Fruit fly (Drosophila melanogaster) S2 (cell line): ENCODE results near the gene CG7058.

Experiments used
- CG8478 ChIP-seq: fragments of >200 bp; optimal IDR thresholded peaks from 2 replicates; lab custom pipeline; 2018
- CTCF ChIP-seq, 2 experiments: fragments of >200 bp; optimal IDR thresholded peaks; 2 replicates each; lab custom pipeline; 2018

CG7058 gene

dm6 chrX:18806365-18806764, at the start of gene CG7058:
TSS of gene CG7058 (plus strand) at chrX:18806694.
- TF ChIP-seq CG8478 (lab: Kevin White, UChicago) = no peak
- TF ChIP-seq CTCF (optimal IDR thresholded peaks at IDR 0.05; lab: Kevin White, UChicago) = no peak

DNA sequence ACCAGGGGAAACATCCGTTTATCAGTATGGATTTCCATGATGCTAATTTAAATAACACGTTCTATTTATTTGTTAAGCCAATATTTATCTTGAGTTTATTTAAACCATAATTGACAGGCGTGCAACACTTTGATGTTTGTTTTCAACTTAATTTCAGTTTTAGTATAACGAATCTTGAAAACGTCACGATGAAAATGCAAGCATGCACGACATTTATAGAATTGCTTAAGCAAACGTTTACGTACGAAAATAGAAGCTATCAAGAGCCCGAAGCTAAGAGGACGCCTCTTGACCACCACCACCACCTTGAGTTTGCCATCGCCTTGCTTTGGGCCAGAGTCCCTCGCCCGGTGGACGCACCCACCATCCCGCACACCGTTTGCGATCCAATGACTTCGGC, 35.1 kb upstream of the CG7058 start:
- TF ChIP-seq CG8478 (lab: Kevin White, UChicago) (no peak), CTCF (optimal IDR thresholded peaks at IDR 0.05; lab: Kevin White, UChicago) (no peak)

DNA sequence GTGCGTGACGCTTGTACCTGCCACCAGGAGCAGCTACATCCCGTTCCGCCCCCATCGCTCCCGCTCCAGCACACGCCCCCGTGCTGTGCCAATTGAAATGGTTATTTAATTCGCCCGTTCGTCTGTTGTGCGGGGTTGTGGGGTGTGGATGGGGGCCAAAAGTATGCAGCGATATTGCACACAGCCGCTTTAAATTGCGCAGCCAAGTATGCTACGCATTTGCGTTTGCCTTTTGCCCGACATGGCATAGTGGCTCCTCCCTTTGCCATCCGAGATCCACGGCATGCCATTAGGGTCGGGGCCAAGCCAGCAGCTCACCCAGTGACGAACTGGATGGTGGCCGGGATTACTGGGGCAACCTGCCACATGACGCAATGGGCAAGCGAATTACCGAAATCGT, 34.5 kb upstream of the CG7058 start:
- TF ChIP-seq CTCF (optimal IDR thresholded peaks at IDR 0.05; lab: Kevin White, UChicago) = peak; percentile 13 to 40
- no peak for TF ChIP-seq CG8478 (lab: Kevin White, UChicago)

DNA sequence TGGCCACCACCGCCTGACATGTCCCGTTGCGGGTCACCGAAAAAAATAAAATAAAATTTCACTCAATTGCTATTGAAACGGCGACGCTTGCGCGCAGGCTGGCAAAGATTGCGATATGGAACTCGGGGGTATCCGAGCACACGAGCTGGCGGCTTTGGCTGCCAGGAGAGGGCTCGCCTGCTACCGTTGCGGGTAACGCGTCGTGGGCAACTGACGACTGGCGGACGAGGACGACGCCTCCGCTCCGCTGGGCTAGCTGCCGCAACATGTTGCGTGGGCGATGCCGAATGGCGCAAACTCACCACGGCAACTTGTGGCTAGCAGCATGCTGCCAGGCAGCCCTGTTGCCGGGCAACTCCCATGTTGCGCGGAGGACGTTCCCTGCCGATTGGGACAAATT, 32.7 kb upstream of the CG7058 start, which contains the start of gene CCKLR-17D3:
Gene CCKLR-17D3, minus strand, starts transcription at position 211 of the 400 bp plus-strand sequence.
- TF ChIP-seq CG8478 (lab: Kevin White, UChicago) (no peak), CTCF (optimal IDR thresholded peaks at IDR 0.05; lab: Kevin White, UChicago) (no peak)

dm6 chrX:18774818-18775343, 31.6 kb upstream of the CG7058 start, which contains the start of gene CG6891:
TSS of gene CG6891 (plus strand) at chrX:18775228.
- TF ChIP-seq CTCF (optimal IDR thresholded peaks at IDR 0.05; lab: Kevin White, UChicago) (peak; percentile 12 to 22), CG8478 (lab: Kevin White, UChicago) (no peak)

DNA sequence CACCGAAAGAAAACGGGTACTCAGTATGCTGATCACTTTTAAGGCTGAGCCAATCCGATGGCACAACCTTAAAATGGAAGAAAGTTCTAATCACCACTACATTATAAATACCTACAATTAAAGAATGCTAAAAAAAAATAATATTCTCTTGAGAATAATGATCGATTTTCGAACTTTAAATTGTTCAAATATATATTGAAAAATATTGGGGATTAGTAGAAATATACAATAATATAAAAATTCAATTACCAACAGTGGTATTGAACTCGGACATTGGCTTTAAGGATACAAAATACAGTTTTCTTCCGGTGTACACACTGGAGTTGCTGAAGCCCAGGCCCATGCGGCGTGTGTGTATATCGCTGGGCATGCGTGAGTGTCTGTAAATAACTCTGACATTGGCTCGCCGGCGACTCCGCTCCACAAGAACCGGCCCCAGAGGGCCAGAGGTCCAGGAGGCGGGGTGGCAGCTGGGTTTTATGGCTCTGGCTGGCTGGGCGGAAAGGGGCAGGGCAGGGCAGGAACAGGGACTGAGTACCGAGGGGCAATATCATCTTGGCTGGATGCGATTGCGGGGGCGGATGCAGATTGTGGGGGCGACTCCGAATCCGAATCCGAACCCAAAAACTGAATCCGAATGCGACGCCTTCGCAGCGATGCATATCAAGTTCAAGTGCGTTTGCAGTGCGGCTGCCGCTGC, 30.5 kb upstream of the CG7058 start:
- TF ChIP-seq CG8478 (lab: Kevin White, UChicago) (no peak), CTCF (optimal IDR thresholded peaks at IDR 0.05; lab: Kevin White, UChicago) (no peak)

dm6 chrX:18776976-18777925, 29.2 kb upstream of the CG7058 start:
- TF ChIP-seq CTCF (optimal IDR thresholded peaks at IDR 0.05; lab: Kevin White, UChicago) = no peak
- no peak for TF ChIP-seq CG8478 (lab: Kevin White, UChicago)

dm6 chrX:18779662-18780061, 26.8 kb upstream of the CG7058 start:
- TF ChIP-seq CG8478 (lab: Kevin White, UChicago) = no peak
- TF ChIP-seq CTCF (optimal IDR thresholded peaks at IDR 0.05; lab: Kevin White, UChicago) = no peak

- TF ChIP-seq CG8478 (lab: Kevin White, UChicago) (no peak), CTCF (optimal IDR thresholded peaks at IDR 0.05; lab: Kevin White, UChicago) (peak; percentile 79 to 82)
Observed at dm6 chrX:18780260-18780659, 26.2 kb upstream of the CG7058 start.

DNA sequence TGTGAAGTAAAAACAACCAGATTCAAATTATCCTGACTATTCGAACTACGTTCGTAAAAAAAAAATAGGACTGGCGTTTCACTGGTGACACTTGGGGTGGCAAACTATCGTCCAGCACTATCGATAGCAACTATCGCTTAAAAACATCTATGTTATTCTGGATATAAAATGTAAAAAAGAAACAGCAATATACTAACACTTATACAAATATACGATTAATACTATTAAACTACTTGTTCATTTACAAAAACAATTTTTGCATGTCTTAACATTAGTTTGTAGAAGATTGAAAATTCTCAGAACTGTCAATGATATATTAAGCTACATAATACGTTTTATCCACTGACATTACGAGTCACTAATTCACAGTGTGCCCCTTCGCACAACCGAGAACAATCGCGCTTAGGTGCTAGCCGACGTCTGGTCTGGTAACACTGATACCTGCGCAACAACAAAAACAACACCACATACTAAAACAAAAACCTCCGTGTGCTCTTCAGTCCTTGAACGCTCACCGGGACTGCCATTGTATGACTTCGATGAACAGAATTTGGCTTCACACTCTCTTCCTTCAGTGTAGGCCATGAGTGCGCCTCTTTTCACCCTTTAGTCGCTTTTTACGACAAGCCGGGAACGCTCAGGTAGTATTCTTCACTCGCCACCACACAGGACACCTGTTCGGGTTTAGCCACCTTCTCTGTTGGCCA, 22.9 kb upstream of the CG7058 start, which contains the start of gene CG18259:
Gene CG18259, minus strand, starts transcription at position 78 of the 707 bp plus-strand sequence.
- TF ChIP-seq CTCF (optimal IDR thresholded peaks at IDR 0.05; lab: Kevin White, UChicago) (no peak), CG8478 (lab: Kevin White, UChicago) (no peak)

- TF ChIP-seq CTCF (optimal IDR thresholded peaks at IDR 0.05; lab: Kevin White, UChicago) (no peak), CG8478 (lab: Kevin White, UChicago) (no peak)
Observed at dm6 chrX:18788143-18788745, 18.2 kb upstream of the CG7058 start, which contains the start of the genes CG6961 and S6KL. TSS of gene CG6961 (minus strand) at chrX:18788210. TSS of gene S6KL (plus strand) at chrX:18788464.

- no peak for TF ChIP-seq CG8478 (lab: Kevin White, UChicago)
- no peak for TF ChIP-seq CTCF (optimal IDR thresholded peaks at IDR 0.05; lab: Kevin White, UChicago)
Observed at dm6 chrX:18789353-18790210, 16.9 kb upstream of the CG7058 start.

- TF ChIP-seq CTCF (optimal IDR thresholded peaks at IDR 0.05; lab: Kevin White, UChicago) (no peak), CG8478 (lab: Kevin White, UChicago) (no peak)
Observed at dm6 chrX:18791368-18791767, 15.1 kb upstream of the CG7058 start, which contains the start of gene Atg101. TSS of gene Atg101 (plus strand) at chrX:18791668.
